Worm (Caenorhabditis elegans) whole organism, L2 larva: ENCODE measurements around the gene F31F4.11.

ENCODE experiments used
- alr-1 ChIP-seq: fragments of 150-350 bp; optimal IDR thresholded peaks from 2 replicates; lab custom pipeline; 2014; ENCODE audit warnings: missing biosample characterization, missing genetic modification characterization
- aly-2 ChIP-seq: fragments of 150-350 bp; optimal IDR thresholded peaks from 2 replicates; lab custom pipeline; 2014; ENCODE audit warnings: missing biosample characterization, missing genetic modification characterization
- ama-1 ChIP-seq: fragments of 150-350 bp; optimal IDR thresholded peaks from 2 replicates; lab custom pipeline; 2018; ENCODE audit warnings: inconsistent platforms
- blmp-1 ChIP-seq: sonication (generic microtip); optimal IDR thresholded peaks from 2 replicates; lab custom pipeline; 2017; ENCODE audit warnings: missing genetic modification characterization, mild to moderate bottlenecking, missing compliant biosample characterization, antibody characterized with exemption, moderate library complexity; ENCODE audit not compliant: insufficient read depth
- ceh-16 ChIP-seq: fragments of 150-350 bp; optimal IDR thresholded peaks from 2 replicates; lab custom pipeline; 2014; ENCODE audit warnings: missing biosample characterization, missing genetic modification characterization
- ceh-82 ChIP-seq: fragments of 150-350 bp; optimal IDR thresholded peaks from 2 replicates; lab custom pipeline; 2014; ENCODE audit warnings: missing biosample characterization, missing genetic modification characterization
- dmd-4 ChIP-seq: sonication (generic microtip); optimal IDR thresholded peaks from 2 replicates; lab custom pipeline; 2017; ENCODE audit warnings: missing biosample characterization, missing genetic modification characterization
- elt-1 ChIP-seq: fragments of 150-350 bp; optimal IDR thresholded peaks from 2 replicates; lab custom pipeline; 2014; ENCODE audit warnings: missing biosample characterization, missing genetic modification characterization
- gmeb-1 ChIP-seq: fragments of 150-350 bp; optimal IDR thresholded peaks from 2 replicates; lab custom pipeline; 2014; ENCODE audit warnings: missing biosample characterization, missing genetic modification characterization
- lsy-2 ChIP-seq, 2 experiments: fragments of 150-350 bp in 1 of 2; sonication (generic microtip) in 1 of 2; optimal IDR thresholded peaks; 2 replicates each; lab custom pipeline; 2014 to 2017; ENCODE audit warnings: missing biosample characterization in 2 of 2, missing genetic modification characterization in 2 of 2
- mdl-1 ChIP-seq, 2 experiments: fragments of 150-350 bp in 1 of 2; sonication (generic microtip) in 1 of 2; optimal IDR thresholded peaks; 2 replicates each; lab custom pipeline; 2017; ENCODE audit warnings: missing biosample characterization in 2 of 2, missing genetic modification characterization in 2 of 2
- nhr-77 ChIP-seq: fragments of 150-350 bp; optimal IDR thresholded peaks from 2 replicates; lab custom pipeline; 2014; ENCODE audit warnings: missing biosample characterization, missing genetic modification characterization
- unc-39 ChIP-seq: fragments of 150-350 bp; optimal IDR thresholded peaks from 2 replicates; lab custom pipeline; 2014; ENCODE audit warnings: missing biosample characterization, missing genetic modification characterization

- no peak for TF ChIP-seq mdl-1 (tag; optimal IDR thresholded peaks at IDR 0.05; lab: Kevin White, UChicago)
- TF ChIP-seq aly-2 (tag; lab: Kevin White, UChicago): no peak
- no peak for TF ChIP-seq alr-1 (tag; lab: Kevin White, UChicago)
- no peak for TF ChIP-seq dmd-4
- no peak for TF ChIP-seq gmeb-1 (tag; lab: Kevin White, UChicago)
- TF ChIP-seq ceh-16 (tag; lab: Kevin White, UChicago): no peak
- no peak for TF ChIP-seq ama-1
- TF ChIP-seq ceh-82 (tag; lab: Kevin White, UChicago): no peak
- no peak for TF ChIP-seq nhr-77 (tag; lab: Kevin White, UChicago)
- TF ChIP-seq blmp-1 (tag; lab: Kevin White, UChicago): no peak
- no peak for TF ChIP-seq unc-39 (tag; lab: Kevin White, UChicago)
- no peak for TF ChIP-seq lsy-2 (tag; optimal IDR thresholded peaks at IDR 0.05; lab: Kevin White, UChicago)
- TF ChIP-seq elt-1 (tag; lab: Kevin White, UChicago): no peak
These were observed 11.9 kb upstream of the F31F4.11 start for ce11 chrV:676090-676489.
